Fruit fly (Drosophila melanogaster) whole organism, embryonic: Measurements from ENCODE around the gene dpr20.
A peak's percentile ranks its signal among the peaks of the same experiment; 100 is the strongest.

Experiments used
- ATbp ChIP-seq: fragments of 200-800 bp; sonication (Bioruptor generic); optimal IDR thresholded peaks from 2 replicates; lab custom pipeline; 2017; ENCODE audit warnings: missing biosample characterization, mild to moderate bottlenecking, missing genetic modification characterization, missing genetic modification reagents
- B-H1 ChIP-seq: fragments of 200-800 bp; sonication (Bioruptor generic); IDR thresholded peaks from 3 replicates; pipeline ENCODE4 v1.3.6; 2022; ENCODE audit warnings: missing biosample characterization, missing genetic modification characterization
- B-H2 ChIP-seq: fragments of 200-800 bp; sonication (Bioruptor generic); optimal IDR thresholded peaks from 2 replicates; lab custom pipeline; 2018; ENCODE audit warnings: missing biosample characterization, mild to moderate bottlenecking, missing genetic modification characterization
- BEAF-32 ChIP-seq: fragments of 200-800 bp; sonication (Bioruptor generic); optimal IDR thresholded peaks from 3 replicates; lab custom pipeline; 2017; ENCODE audit warnings: missing biosample characterization, missing genetic modification characterization, mild to moderate bottlenecking, moderate library complexity, missing genetic modification reagents
- CG10267 ChIP-seq: fragments of 200-800 bp; sonication (Bioruptor generic); optimal IDR thresholded peaks from 2 replicates; lab custom pipeline; 2018; ENCODE audit warnings: missing biosample characterization, mild to moderate bottlenecking, missing genetic modification characterization, moderate library complexity
- CG10431 ChIP-seq: fragments of 200-800 bp; sonication (Bioruptor generic); optimal IDR thresholded peaks from 3 replicates; lab custom pipeline; 2018; ENCODE audit warnings: missing biosample characterization, mild to moderate bottlenecking, missing genetic modification characterization
- CG12659 ChIP-seq: fragments of 200-800 bp; sonication (Bioruptor generic); optimal IDR thresholded peaks from 3 replicates; lab custom pipeline; 2017; ENCODE audit warnings: mild to moderate bottlenecking, missing biosample characterization, missing genetic modification reagents, missing genetic modification characterization
- CG12744 ChIP-seq: fragments of 200-800 bp; sonication (Bioruptor generic); optimal IDR thresholded peaks from 2 replicates; lab custom pipeline; 2016; ENCODE audit warnings: missing biosample characterization, missing genetic modification characterization
- CG13775 ChIP-seq: fragments of 200-800 bp; sonication (Bioruptor generic); optimal IDR thresholded peaks from 3 replicates; lab custom pipeline; 2017; ENCODE audit warnings: missing biosample characterization, mild to moderate bottlenecking, missing genetic modification characterization
- CG14050 ChIP-seq: fragments of 200-800 bp; sonication (Bioruptor generic); IDR thresholded peaks from 3 replicates; pipeline ENCODE4 v1.3.6; 2022; ENCODE audit warnings: missing biosample characterization, missing genetic modification characterization
- CG16863 ChIP-seq: fragments of 200-800 bp; sonication (Bioruptor generic); optimal IDR thresholded peaks from 3 replicates; lab custom pipeline; 2016; ENCODE audit warnings: missing biosample characterization, missing genetic modification characterization
- CG18619 ChIP-seq: fragments of 200-800 bp; sonication (Bioruptor generic); optimal IDR thresholded peaks from 3 replicates; lab custom pipeline; 2017; ENCODE audit warnings: missing biosample characterization, mild to moderate bottlenecking, missing genetic modification characterization
- CG2889 ChIP-seq: fragments of 200-800 bp; sonication (Bioruptor generic); IDR thresholded peaks from 3 replicates; pipeline ENCODE4 v1.3.6; 2022; ENCODE audit warnings: missing biosample characterization, missing genetic modification characterization
- CG30020 ChIP-seq: fragments of 200-800 bp; optimal IDR thresholded peaks from 2 replicates; lab custom pipeline; 2019; ENCODE audit warnings: missing biosample characterization, mild to moderate bottlenecking, missing genetic modification characterization, moderate library complexity
- CG32767 ChIP-seq: fragments of 200-800 bp; sonication (Bioruptor generic); IDR thresholded peaks from 2 replicates; pipeline ENCODE4 v1.3.6; 2022; ENCODE audit warnings: missing biosample characterization, missing genetic modification characterization
- CG33557 ChIP-seq: fragments of 200-800 bp; sonication (Bioruptor generic); optimal IDR thresholded peaks from 2 replicates; lab custom pipeline; 2019; ENCODE audit warnings: missing biosample characterization, mild to moderate bottlenecking, missing genetic modification characterization, moderate library complexity
- CG7372 ChIP-seq: fragments of 200-800 bp; sonication (Bioruptor generic); IDR thresholded peaks from 2 replicates; pipeline ENCODE4 v1.3.6; 2022; ENCODE audit warnings: missing biosample characterization, missing genetic modification characterization
- CG7963 ChIP-seq: fragments of 200-800 bp; sonication (Bioruptor generic); IDR thresholded peaks from 3 replicates; pipeline ENCODE4 v1.3.6; 2022; ENCODE audit warnings: missing biosample characterization, missing genetic modification characterization; ENCODE audit not compliant: partially characterized antibody
- CG8388 ChIP-seq: fragments of 200-800 bp; sonication (Bioruptor generic); optimal IDR thresholded peaks from 2 replicates; lab custom pipeline; 2019; ENCODE audit warnings: missing biosample characterization, mild to moderate bottlenecking, missing genetic modification characterization, moderate library complexity
- CG8944 ChIP-seq: fragments of 200-800 bp; sonication (Bioruptor generic); optimal IDR thresholded peaks from 3 replicates; lab custom pipeline; 2016; ENCODE audit warnings: missing biosample characterization, missing genetic modification characterization
- D ChIP-seq, 2 experiments: fragments of 200-800 bp in 1 of 2; fragments of >200 bp in 1 of 2; sonication (Bioruptor generic) in 1 of 2; optimal IDR thresholded peaks; 2 replicates in 1 of 2; 3 replicates in 1 of 2; lab custom pipeline; 2017; ENCODE audit warnings: mild to moderate bottlenecking in 1 of 2, missing biosample characterization in 1 of 2, missing genetic modification characterization in 1 of 2, missing genetic modification reagents in 1 of 2
- ERR ChIP-seq: fragments of 200-800 bp; sonication (Bioruptor generic); optimal IDR thresholded peaks from 2 replicates; lab custom pipeline; 2016; ENCODE audit warnings: missing biosample characterization, missing genetic modification characterization
- Eip74EF ChIP-seq, 2 experiments: fragments of 200-800 bp in 1 of 2; fragments of >200 bp in 1 of 2; sonication (Bioruptor generic) in 1 of 2; optimal IDR thresholded peaks; 2 replicates each; lab custom pipeline; 2017 to 2019; ENCODE audit warnings: missing biosample characterization in 2 of 2, missing genetic modification characterization in 2 of 2, mild to moderate bottlenecking in 1 of 2, moderate library complexity in 1 of 2
- HmgD ChIP-seq: fragments of 200-800 bp; sonication (Bioruptor generic); optimal IDR thresholded peaks from 3 replicates; lab custom pipeline; 2016; ENCODE audit warnings: missing biosample characterization, missing genetic modification characterization
- Hr51 ChIP-seq, 2 experiments: fragments of 200-800 bp; sonication (Bioruptor generic); optimal IDR thresholded peaks; 2 replicates in 1 of 2; 3 replicates in 1 of 2; lab custom pipeline; 2016 to 2018; ENCODE audit warnings: missing biosample characterization in 2 of 2, missing genetic modification characterization in 2 of 2, mild to moderate bottlenecking in 1 of 2, moderate library complexity in 1 of 2
- Mrtf ChIP-seq: fragments of 200-800 bp; sonication (Bioruptor generic); IDR thresholded peaks from 3 replicates; pipeline ENCODE4 v1.3.6; 2022; ENCODE audit warnings: missing biosample characterization, missing genetic modification characterization
- YL-1 ChIP-seq: fragments of 200-800 bp; sonication (Bioruptor generic); optimal IDR thresholded peaks from 3 replicates; lab custom pipeline; 2017; ENCODE audit warnings: missing biosample characterization, mild to moderate bottlenecking, missing genetic modification characterization
- abd-A ChIP-seq: fragments of 200-800 bp; sonication (Bioruptor generic); optimal IDR thresholded peaks from 3 replicates; lab custom pipeline; 2019; ENCODE audit warnings: missing biosample characterization, mild to moderate bottlenecking, missing genetic modification characterization, moderate library complexity
- al ChIP-seq: fragments of 200-800 bp; sonication (Bioruptor generic); IDR thresholded peaks from 2 replicates; pipeline ENCODE4 v1.3.6; 2022; ENCODE audit warnings: missing biosample characterization, missing genetic modification characterization
- ase ChIP-seq: fragments of 200-800 bp; sonication (Bioruptor generic); IDR thresholded peaks from 3 replicates; pipeline ENCODE4 v1.3.6; 2022; ENCODE audit warnings: missing biosample characterization, missing genetic modification characterization
- chm ChIP-seq: fragments of 200-800 bp; sonication (Bioruptor generic); IDR thresholded peaks from 2 replicates; pipeline ENCODE4 v1.3.6; 2022; ENCODE audit warnings: missing biosample characterization, missing genetic modification characterization
- corto ChIP-seq: fragments of 200-800 bp; sonication (Bioruptor generic); optimal IDR thresholded peaks from 2 replicates; lab custom pipeline; 2016; ENCODE audit warnings: missing biosample characterization, mild to moderate bottlenecking, missing genetic modification characterization, moderate library complexity
- crol ChIP-seq: fragments of 200-800 bp; sonication (Bioruptor generic); IDR thresholded peaks from 2 replicates; pipeline ENCODE4 v1.3.6; 2022; ENCODE audit warnings: missing biosample characterization, missing genetic modification characterization
- crp ChIP-seq, 2 experiments: fragments of 200-800 bp; sonication (Bioruptor generic); optimal IDR thresholded peaks; 2 replicates in 1 of 2; 3 replicates in 1 of 2; lab custom pipeline; 2017; ENCODE audit warnings: missing biosample characterization in 2 of 2, missing genetic modification characterization in 2 of 2, mild to moderate bottlenecking in 1 of 2, moderate library complexity in 1 of 2
- danr ChIP-seq: fragments of 200-800 bp; sonication (Bioruptor generic); IDR thresholded peaks from 2 replicates; pipeline ENCODE4 v1.3.6; 2022; ENCODE audit warnings: missing biosample characterization, missing genetic modification characterization
- emc ChIP-seq: fragments of 200-800 bp; sonication (Bioruptor generic); optimal IDR thresholded peaks from 2 replicates; lab custom pipeline; 2016; ENCODE audit warnings: missing biosample characterization, missing genetic modification characterization
- en ChIP-seq: fragments of 200-800 bp; sonication (Bioruptor generic); optimal IDR thresholded peaks from 2 replicates; lab custom pipeline; 2016; ENCODE audit warnings: missing biosample characterization, missing genetic modification characterization
- lmd ChIP-seq: fragments of 200-800 bp; sonication (Bioruptor generic); IDR thresholded peaks from 2 replicates; pipeline ENCODE4 v1.3.6; 2022; ENCODE audit warnings: missing biosample characterization, missing genetic modification characterization
- nmo ChIP-seq: fragments of 200-800 bp; sonication (Bioruptor generic); optimal IDR thresholded peaks from 2 replicates; lab custom pipeline; 2018; ENCODE audit warnings: missing biosample characterization, mild to moderate bottlenecking, missing genetic modification characterization, moderate library complexity
- onecut ChIP-seq: fragments of 200-800 bp; sonication (Bioruptor generic); IDR thresholded peaks from 2 replicates; pipeline ENCODE4 v1.3.6; 2022; ENCODE audit warnings: missing biosample characterization, missing genetic modification characterization
- pum ChIP-seq: fragments of 200-800 bp; sonication (Bioruptor generic); optimal IDR thresholded peaks from 2 replicates; lab custom pipeline; 2016; ENCODE audit warnings: missing biosample characterization, missing genetic modification characterization
- salm ChIP-seq: fragments of 200-800 bp; sonication (Bioruptor generic); optimal IDR thresholded peaks from 2 replicates; lab custom pipeline; 2018; ENCODE audit warnings: missing biosample characterization, mild to moderate bottlenecking, missing genetic modification characterization
- schlank ChIP-seq: fragments of 200-800 bp; sonication (Bioruptor generic); optimal IDR thresholded peaks from 2 replicates; lab custom pipeline; 2018; ENCODE audit warnings: missing biosample characterization, mild to moderate bottlenecking, missing genetic modification characterization
- scrt ChIP-seq: fragments of 200-800 bp; sonication (Bioruptor generic); optimal IDR thresholded peaks from 2 replicates; lab custom pipeline; 2018; ENCODE audit warnings: missing biosample characterization, mild to moderate bottlenecking, missing genetic modification characterization, moderate library complexity
- sens ChIP-seq: fragments of 200-800 bp; sonication (Bioruptor generic); peaks from one replicate; lab custom pipeline; 2016; ENCODE audit warnings: missing biosample characterization, missing genetic modification characterization
- slp2 ChIP-seq: fragments of 200-800 bp; sonication (Bioruptor generic); optimal IDR thresholded peaks from 2 replicates; lab custom pipeline; 2016; ENCODE audit warnings: missing biosample characterization, missing genetic modification characterization
- stwl ChIP-seq: fragments of 200-800 bp; sonication (Bioruptor generic); optimal IDR thresholded peaks from 3 replicates; lab custom pipeline; 2018; ENCODE audit warnings: missing biosample characterization, mild to moderate bottlenecking, missing genetic modification characterization, moderate library complexity
- tll ChIP-seq, 2 experiments: fragments of 200-800 bp in 1 of 2; fragments of >200 bp in 1 of 2; sonication (Bioruptor generic) in 1 of 2; optimal IDR thresholded peaks; 2 replicates each; lab custom pipeline; 2017 to 2019; ENCODE audit warnings: missing biosample characterization in 2 of 2, missing genetic modification characterization in 2 of 2, mild to moderate bottlenecking in 1 of 2, moderate library complexity in 1 of 2
- vnd ChIP-seq: fragments of 200-800 bp; sonication (Bioruptor generic); IDR thresholded peaks from 3 replicates; pipeline ENCODE4 v1.3.6; 2022; ENCODE audit warnings: missing biosample characterization, missing genetic modification characterization; ENCODE audit not compliant: partially characterized antibody

The dpr20 gene

DNA sequence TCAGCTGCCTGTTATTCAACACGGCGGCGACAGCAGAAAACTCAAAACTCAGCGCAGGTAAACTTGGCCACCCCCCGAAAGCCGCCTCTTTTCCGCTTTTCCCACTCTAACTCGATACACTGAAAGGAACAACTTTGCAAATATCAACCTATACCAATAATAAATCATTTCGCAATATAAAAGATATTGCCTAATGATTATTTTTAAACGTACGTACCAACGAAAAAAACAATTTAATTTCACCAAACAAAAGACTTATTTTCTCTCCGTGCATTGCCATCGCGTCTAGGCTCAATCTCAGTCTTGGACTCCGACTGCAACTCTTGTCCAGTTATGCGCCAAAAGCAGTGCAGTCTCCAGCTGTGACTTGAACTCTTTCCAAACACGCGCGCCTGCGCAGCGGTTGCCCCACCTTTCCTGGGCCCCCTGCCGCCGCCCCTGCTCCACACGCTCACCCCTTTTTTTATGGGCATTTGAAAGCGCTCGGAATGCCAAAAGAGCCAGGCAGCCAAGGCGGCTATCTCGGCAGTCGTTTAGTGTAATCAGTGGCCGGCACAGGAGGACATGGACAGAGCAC, 51.3 kb downstream of the dpr20 start (continued):
- TF ChIP-seq CG32767 (GFP tag; lab: Robert Waterston, UW) (no peak), BEAF-32 (no peak), schlank (tag; lab: Kevin White, UChicago) (no peak), onecut (GFP tag; lab: Robert Waterston, UW) (peak; percentile 41), CG8388 (GFP tag; lab: Kevin White, UChicago) (peak; percentile 71), ERR (no peak), salm (tag; lab: Kevin White, UChicago) (peak; percentile 18), slp2 (GFP tag; lab: Kevin White, UChicago) (peak; percentile 29), emc (no peak), CG7963 (GFP tag; lab: Robert Waterston, UW) (no peak), crp (GFP tag; optimal IDR thresholded peaks at IDR 0.05; lab: Kevin White, UChicago) (no peak), CG7372 (GFP tag; lab: Robert Waterston, UW) (no peak), CG12744 (GFP tag; lab: Kevin White, UChicago) (no peak), B-H2 (GFP tag; lab: Kevin White, UChicago) (no peak), Mrtf (GFP tag; lab: Robert Waterston, UW) (no peak; the same call in 2 of the 3 replicates), CG14050 (no peak), B-H1 (GFP tag; lab: Robert Waterston, UW) (no peak; the same call in 2 of the 3 replicates), CG2889 (GFP tag; lab: Robert Waterston, UW) (no peak), lmd (GFP tag; lab: Robert Waterston, UW) (peak; percentile 69), sens (GFP tag; lab: Kevin White, UChicago) (peak; percentile 94), chm (0 out of 2 replicates have a peak, but pooled peaks have one; percentile 26), abd-A (tag; lab: Kevin White, UChicago) (no peak), stwl (no peak), vnd (GFP tag; lab: Robert Waterston, UW) (no peak), pum (GFP tag; lab: Kevin White, UChicago) (peak; percentile 43), nmo (GFP tag; lab: Kevin White, UChicago) (peak; percentile 49), HmgD (GFP tag; lab: Kevin White, UChicago) (no peak), CG30020 (no peak), Hr51 (GFP tag; optimal IDR thresholded peaks at IDR 0.05; lab: Kevin White, UChicago) (peak in 1 of 2 experiments; percentile 55), scrt (GFP tag; lab: Kevin White, UChicago) (peak; percentile 37), danr (peak; percentile 19; the same call in 1 of the 2 replicates), CG12659 (GFP tag; lab: Kevin White, UChicago) (peak; percentile 35), corto (GFP tag; lab: Kevin White, UChicago) (no peak), CG33557 (no peak), ATbp (peak; percentile 45), tll (GFP tag; optimal IDR thresholded peaks at IDR 0.05; lab: Kevin White, UChicago) (no peak), D (optimal IDR thresholded peaks at IDR 0.05; lab: Kevin White, UChicago) (no peak), D (GFP tag; optimal IDR thresholded peaks at IDR 0.05; lab: Kevin White, UChicago) (peak; percentile 33), crol (GFP tag; lab: Robert Waterston, UW) (peak; percentile 59), en (GFP tag; lab: Kevin White, UChicago) (no peak), ase (GFP tag; lab: Robert Waterston, UW) (no peak), CG8944 (GFP tag; lab: Kevin White, UChicago) (peak; percentile 25), Eip74EF (GFP tag; optimal IDR thresholded peaks at IDR 0.05; lab: Kevin White, UChicago) (peak in 1 of 2 experiments; percentile 63), al (no peak), CG10267 (tag; lab: Kevin White, UChicago) (peak; percentile 49), YL-1 (GFP tag; lab: Kevin White, UChicago) (no peak), CG18619 (GFP tag; lab: Kevin White, UChicago) (no peak), CG16863 (GFP tag; lab: Kevin White, UChicago) (peak; percentile 52), CG13775 (GFP tag; lab: Kevin White, UChicago) (peak; percentile 48), CG10431 (GFP tag; lab: Kevin White, UChicago) (no peak)
